Comparison of ENCODE assay signal across 5 fruit fly cellular contexts in the genomic region with DNA sequence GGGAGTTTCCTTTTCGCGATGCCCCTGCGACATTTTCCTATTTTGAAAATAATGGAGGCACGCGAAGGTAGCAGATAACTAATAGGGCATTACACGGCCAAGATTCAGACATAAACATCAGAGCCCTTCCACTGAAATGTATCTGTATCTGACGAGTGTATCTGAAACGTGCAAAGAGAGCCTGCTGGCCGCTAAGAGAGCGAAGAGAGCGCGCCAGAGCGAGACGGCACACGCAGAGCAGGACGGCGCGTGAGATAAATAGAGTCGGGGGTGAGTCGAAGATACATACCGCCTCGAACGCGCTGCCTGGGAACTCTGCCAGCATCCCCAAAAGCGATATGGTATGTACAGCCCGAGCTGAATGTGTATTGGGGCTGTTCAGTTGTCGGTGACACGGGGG.
TF ChIP-seq lines count a peak whose summit lies in the region.

No protein-coding gene starts in this region.

- peak; percentile 1 for TF ChIP-seq CTCF in whole organism, embryonic (GFP tag; optimal IDR thresholded peaks at IDR 0.05; lab: Kevin White, UChicago)

TF ChIP-seq in whole organism, adult, 20 proteins besides CTCF, POLR2A, EP300 and RAD21:
- TF ChIP-seq CG14711 (tag; optimal IDR thresholded peaks at IDR 0.05; lab: Kevin White, UChicago) (peak; percentile 60), tj (GFP tag; optimal IDR thresholded peaks at IDR 0.05; lab: Kevin White, UChicago) (no peak)

TF ChIP-seq in whole organism, embryonic, 481 proteins besides CTCF, POLR2A, EP300 and RAD21 (continues in another document):
- TF ChIP-seq sna (GFP tag; IDR thresholded peaks at IDR 0.05; lab: Robert Waterston, UW; ENCODE audit: partially characterized antibody) (peak; percentile 66; the same call in 1 of the 2 replicates), exex (tag; optimal IDR thresholded peaks at IDR 0.05; lab: Kevin White, UChicago) (no peak), CG7357 (GFP tag; IDR thresholded peaks at IDR 0.05; lab: Robert Waterston, UW) (no peak), B-H1 (GFP tag; IDR thresholded peaks at IDR 0.05; lab: Robert Waterston, UW) (no peak), CG8281 (tag; optimal IDR thresholded peaks at IDR 0.05; lab: Kevin White, UChicago) (no peak), p53 (GFP tag; optimal IDR thresholded peaks at IDR 0.05; lab: Kevin White, UChicago) (no peak), Jarid2 (GFP tag; optimal IDR thresholded peaks at IDR 0.05; lab: Kevin White, UChicago) (peak; percentile 58), CG15601 (tag; optimal IDR thresholded peaks at IDR 0.05; lab: Kevin White, UChicago) (no peak), gem (tag; optimal IDR thresholded peaks at IDR 0.05; lab: Kevin White, UChicago) (no peak), kah (GFP tag; optimal IDR thresholded peaks at IDR 0.05; lab: Kevin White, UChicago) (no peak), NC2α (GFP tag; optimal IDR thresholded peaks at IDR 0.05; lab: Kevin White, UChicago) (no peak), pfk (GFP tag; optimal IDR thresholded peaks at IDR 0.05; lab: Kevin White, UChicago) (no peak), pum (GFP tag; optimal IDR thresholded peaks at IDR 0.05; lab: Kevin White, UChicago) (no peak), CG15269 (tag; optimal IDR thresholded peaks at IDR 0.05; lab: Kevin White, UChicago) (no peak), CG10321 (GFP tag; IDR thresholded peaks at IDR 0.05; lab: Robert Waterston, UW) (peak; percentile 78), Deaf1 (tag; optimal IDR thresholded peaks at IDR 0.05; lab: Kevin White, UChicago) (peak; percentile 80), CG2116 (GFP tag; optimal IDR thresholded peaks at IDR 0.05; lab: Kevin White, UChicago) (no peak), CG10431 (GFP tag; optimal IDR thresholded peaks at IDR 0.05; lab: Kevin White, UChicago) (no peak), Nf-YC (tag; optimal IDR thresholded peaks at IDR 0.05; lab: Kevin White, UChicago) (peak; percentile 95), D19A (tag; optimal IDR thresholded peaks at IDR 0.05; lab: Kevin White, UChicago) (no peak), mld (GFP tag; IDR thresholded peaks at IDR 0.05; lab: Robert Waterston, UW; ENCODE audit: partially characterized antibody) (no peak)

TF ChIP-seq in whole organism, prepupa, 60 proteins besides CTCF, POLR2A, EP300 and RAD21:
- TF ChIP-seq Sox14 (GFP tag; optimal IDR thresholded peaks at IDR 0.05; lab: Kevin White, UChicago): no peak
- TF ChIP-seq CG10631 (GFP tag; optimal IDR thresholded peaks at IDR 0.05; lab: Kevin White, UChicago): no peak
- TF ChIP-seq ss (GFP tag; optimal IDR thresholded peaks at IDR 0.05; lab: Kevin White, UChicago): peak; percentile 15 to 27
- no peak for TF ChIP-seq Smox (GFP tag; optimal IDR thresholded peaks at IDR 0.05; lab: Kevin White, UChicago)
- no peak for TF ChIP-seq fd85E (GFP tag; optimal IDR thresholded peaks at IDR 0.05; lab: Kevin White, UChicago)
- TF ChIP-seq CG15336 (GFP tag; IDR thresholded peaks at IDR 0.05; lab: Robert Waterston, UW): 0 out of 2 replicates have a peak, but pooled peaks have one; percentile 25
- TF ChIP-seq Sox15 (GFP tag; optimal IDR thresholded peaks at IDR 0.05; lab: Kevin White, UChicago): no peak
- peak; percentile 28 for TF ChIP-seq Eip78C (GFP tag; lab: Kevin White, UChicago)
- TF ChIP-seq OdsH (GFP tag; optimal IDR thresholded peaks at IDR 0.05; lab: Kevin White, UChicago): no peak
- TF ChIP-seq Ets21C (GFP tag; optimal IDR thresholded peaks at IDR 0.05; lab: Kevin White, UChicago): no peak
- TF ChIP-seq dac (GFP tag; optimal IDR thresholded peaks at IDR 0.05; lab: Kevin White, UChicago): no peak
- TF ChIP-seq CG8319 (GFP tag; optimal IDR thresholded peaks at IDR 0.05; lab: Kevin White, UChicago): no peak
- TF ChIP-seq CG11762 (GFP tag; optimal IDR thresholded peaks at IDR 0.05; lab: Kevin White, UChicago; ENCODE audit: insufficient read depth): no peak
- peak; percentile 37 for TF ChIP-seq CG6854 (GFP tag; optimal IDR thresholded peaks at IDR 0.05; lab: Kevin White, UChicago)
- TF ChIP-seq svp (GFP tag; lab: Kevin White, UChicago): no peak
- TF ChIP-seq dsx (GFP tag; optimal IDR thresholded peaks at IDR 0.05; lab: Kevin White, UChicago; ENCODE audit: poor library complexity, severe bottlenecking): no peak
- TF ChIP-seq Hr38 (GFP tag; optimal IDR thresholded peaks at IDR 0.05; lab: Kevin White, UChicago): no peak
- no peak for TF ChIP-seq CG11902 (GFP tag; optimal IDR thresholded peaks at IDR 0.05; lab: Kevin White, UChicago)
- TF ChIP-seq acj6 (GFP tag; optimal IDR thresholded peaks at IDR 0.05; lab: Kevin White, UChicago): no peak
- TF ChIP-seq topi (GFP tag; optimal IDR thresholded peaks at IDR 0.05; lab: Kevin White, UChicago): no peak
- no peak for TF ChIP-seq CG31627 (GFP tag; optimal IDR thresholded peaks at IDR 0.05; lab: Kevin White, UChicago)
- TF ChIP-seq Gug (GFP tag; IDR thresholded peaks at IDR 0.05; lab: Robert Waterston, UW): no peak
- no peak for TF ChIP-seq Hr39 (GFP tag; optimal IDR thresholded peaks at IDR 0.05; lab: Kevin White, UChicago)

TF ChIP-seq in whole organism, pupa, 21 proteins besides CTCF, POLR2A, EP300 and RAD21:
- TF ChIP-seq rn (GFP tag; IDR thresholded peaks at IDR 0.05; lab: Robert Waterston, UW): no peak
- TF ChIP-seq CG8301 (tag; optimal IDR thresholded peaks at IDR 0.05; lab: Kevin White, UChicago): no peak
- TF ChIP-seq gl (tag; optimal IDR thresholded peaks at IDR 0.05; lab: Kevin White, UChicago): no peak
- no peak for TF ChIP-seq Ets98B (GFP tag; IDR thresholded peaks at IDR 0.05; lab: Robert Waterston, UW)
- no peak for TF ChIP-seq EcR (GFP tag; optimal IDR thresholded peaks at IDR 0.05; lab: Kevin White, UChicago)
- no peak for TF ChIP-seq D1 (tag; optimal IDR thresholded peaks at IDR 0.05; lab: Kevin White, UChicago)
- TF ChIP-seq CG12605 (GFP tag; IDR thresholded peaks at IDR 0.05; lab: Robert Waterston, UW): 0 out of 2 replicates have a peak, but pooled peaks have one; percentile 24
- TF ChIP-seq CG10348 (GFP tag; IDR thresholded peaks at IDR 0.05; lab: Robert Waterston, UW): no peak
- no peak for TF ChIP-seq CG34367 (tag; optimal IDR thresholded peaks at IDR 0.05; lab: Kevin White, UChicago)
- TF ChIP-seq CG8159 (tag; optimal IDR thresholded peaks at IDR 0.05; lab: Kevin White, UChicago): no peak
- no peak for TF ChIP-seq CG14655 (GFP tag; optimal IDR thresholded peaks at IDR 0.05; lab: Kevin White, UChicago)
- TF ChIP-seq CG4496 (GFP tag; IDR thresholded peaks at IDR 0.05; lab: Robert Waterston, UW): no peak
- TF ChIP-seq CG13204 (GFP tag; optimal IDR thresholded peaks at IDR 0.05; lab: Kevin White, UChicago): peak; percentile 56
- no peak for TF ChIP-seq Snoo (tag; optimal IDR thresholded peaks at IDR 0.05; lab: Kevin White, UChicago)
- TF ChIP-seq CG17806 (tag; optimal IDR thresholded peaks at IDR 0.05; lab: Kevin White, UChicago): no peak
- TF ChIP-seq Pif1B (GFP tag; optimal IDR thresholded peaks at IDR 0.05; lab: Kevin White, UChicago): no peak
- no peak for TF ChIP-seq CG15710 (tag; optimal IDR thresholded peaks at IDR 0.05; lab: Kevin White, UChicago)
- no peak for TF ChIP-seq Pif1A (GFP tag; optimal IDR thresholded peaks at IDR 0.05; lab: Kevin White, UChicago)
TF ChIP-seq in whole organism, pupa: peak in this region for 2.

TF ChIP-seq in whole organism, wandering third instar larva, 38 proteins besides CTCF, POLR2A, EP300 and RAD21:
- TF ChIP-seq woc (GFP tag; optimal IDR thresholded peaks at IDR 0.05; lab: Kevin White, UChicago) (no peak), dl (GFP tag; optimal IDR thresholded peaks at IDR 0.05; lab: Kevin White, UChicago; ENCODE audit: insufficient read depth in 1 of 2, partially characterized antibody in 2 of 2) (peak; percentile 15 to 73), Dif (GFP tag; optimal IDR thresholded peaks at IDR 0.05; lab: Kevin White, UChicago; ENCODE audit: partially characterized antibody) (peak; percentile 78)
